Fruit fly (Drosophila melanogaster) whole organism, embryonic: Measurements from ENCODE around the gene RanGAP.

ENCODE experiments used
- Asciz ChIP-seq: fragments of 200-800 bp; sonication (Bioruptor generic); optimal IDR thresholded peaks from 2 replicates; lab custom pipeline; 2017; ENCODE audit warnings: missing biosample characterization, mild to moderate bottlenecking, missing genetic modification characterization, missing genetic modification reagents
- Atf-2 ChIP-seq: fragments of 200-800 bp; sonication (Bioruptor generic); optimal IDR thresholded peaks from 2 replicates; lab custom pipeline; 2016; ENCODE audit warnings: missing biosample characterization, missing genetic modification characterization
- C15 ChIP-seq: fragments of 200-800 bp; sonication (Bioruptor generic); IDR thresholded peaks from 3 replicates; pipeline ENCODE4 v1.3.6; 2022; ENCODE audit warnings: missing biosample characterization, missing genetic modification characterization
- CG1024 ChIP-seq: fragments of 200-800 bp; sonication (Bioruptor generic); IDR thresholded peaks from 2 replicates; pipeline ENCODE4 v1.3.6; 2022; ENCODE audit warnings: missing biosample characterization, missing genetic modification characterization
- CG10654 ChIP-seq: fragments of 200-800 bp; sonication (Bioruptor generic); optimal IDR thresholded peaks from 2 replicates; lab custom pipeline; 2016; ENCODE audit warnings: missing biosample characterization, missing genetic modification characterization
- CG11504 ChIP-seq: fragments of 200-800 bp; sonication (Bioruptor generic); optimal IDR thresholded peaks from 3 replicates; lab custom pipeline; 2019; ENCODE audit warnings: missing biosample characterization, mild to moderate bottlenecking, missing genetic modification characterization, moderate library complexity
- CG12104 ChIP-seq: fragments of 200-800 bp; sonication (Bioruptor generic); optimal IDR thresholded peaks from 3 replicates; lab custom pipeline; 2016; ENCODE audit warnings: missing biosample characterization, missing genetic modification characterization
- CG14014 ChIP-seq: fragments of 200-800 bp; sonication (Bioruptor generic); IDR thresholded peaks from 2 replicates; pipeline ENCODE4 v1.3.6; 2022; ENCODE audit warnings: missing biosample characterization, missing genetic modification characterization
- CG14050 ChIP-seq: fragments of 200-800 bp; sonication (Bioruptor generic); IDR thresholded peaks from 3 replicates; pipeline ENCODE4 v1.3.6; 2022; ENCODE audit warnings: missing biosample characterization, missing genetic modification characterization
- CG16779 ChIP-seq: fragments of 200-800 bp; sonication (Bioruptor generic); IDR thresholded peaks from 2 replicates; pipeline ENCODE4 v1.3.6; 2022; ENCODE audit warnings: missing biosample characterization, missing genetic modification characterization
- CG31441 ChIP-seq: fragments of 200-800 bp; sonication (Bioruptor generic); IDR thresholded peaks from 2 replicates; pipeline ENCODE4 v1.3.6; 2022; ENCODE audit warnings: missing biosample characterization, missing genetic modification characterization
- CG33557 ChIP-seq: fragments of 200-800 bp; sonication (Bioruptor generic); optimal IDR thresholded peaks from 2 replicates; lab custom pipeline; 2019; ENCODE audit warnings: missing biosample characterization, mild to moderate bottlenecking, missing genetic modification characterization, moderate library complexity
- CG34224 ChIP-seq: fragments of 200-800 bp; sonication (Bioruptor generic); IDR thresholded peaks from 3 replicates; pipeline ENCODE4 v1.3.6; 2022; ENCODE audit warnings: missing biosample characterization, missing genetic modification characterization; ENCODE audit not compliant: partially characterized antibody
- CG7839 ChIP-seq: fragments of 200-800 bp; sonication (Bioruptor generic); optimal IDR thresholded peaks from 3 replicates; lab custom pipeline; 2018; ENCODE audit warnings: missing biosample characterization, mild to moderate bottlenecking, missing genetic modification characterization, moderate library complexity
- CG8359 ChIP-seq: fragments of 200-800 bp; sonication (Bioruptor generic); optimal IDR thresholded peaks from 2 replicates; lab custom pipeline; 2017; ENCODE audit warnings: missing biosample characterization, mild to moderate bottlenecking, missing genetic modification characterization, borderline replicate concordance
- CG8765 ChIP-seq: fragments of 200-800 bp; sonication (Bioruptor generic); IDR thresholded peaks from 2 replicates; pipeline ENCODE4 v1.3.6; 2022; ENCODE audit warnings: missing biosample characterization, missing genetic modification characterization
- CG9215 ChIP-seq: fragments of 200-800 bp; sonication (Bioruptor generic); IDR thresholded peaks from 2 replicates; pipeline ENCODE4 v1.3.6; 2022; ENCODE audit warnings: missing biosample characterization, missing genetic modification characterization
- Deaf1 ChIP-seq: fragments of 200-800 bp; optimal IDR thresholded peaks from 3 replicates; lab custom pipeline; 2019; ENCODE audit warnings: missing biosample characterization, mild to moderate bottlenecking, missing genetic modification characterization, moderate library complexity
- Doc2 ChIP-seq: fragments of 200-800 bp; sonication (Bioruptor generic); IDR thresholded peaks from 2 replicates; pipeline ENCODE4 v1.3.6; 2022; ENCODE audit warnings: missing biosample characterization, missing genetic modification characterization
- Dp ChIP-seq: fragments of 200-800 bp; sonication (Bioruptor generic); optimal IDR thresholded peaks from 2 replicates; lab custom pipeline; 2018; ENCODE audit warnings: missing biosample characterization, mild to moderate bottlenecking, missing genetic modification characterization, moderate library complexity
- E2f1 ChIP-seq: fragments of 200-800 bp; sonication (Bioruptor generic); IDR thresholded peaks from 2 replicates; pipeline ENCODE4 v1.3.6; 2022; ENCODE audit warnings: missing biosample characterization, missing genetic modification characterization
- H2.0 ChIP-seq: fragments of 200-800 bp; sonication (Bioruptor generic); IDR thresholded peaks from 2 replicates; pipeline ENCODE4 v1.3.6; 2022; ENCODE audit warnings: missing biosample characterization, missing genetic modification characterization
- Hr3 ChIP-seq: fragments of 200-800 bp; sonication (Bioruptor generic); optimal IDR thresholded peaks from 3 replicates; lab custom pipeline; 2016; ENCODE audit warnings: missing biosample characterization, missing genetic modification characterization
- MTF-1 ChIP-seq: fragments of 200-800 bp; sonication (Bioruptor generic); optimal IDR thresholded peaks from 2 replicates; lab custom pipeline; 2018; ENCODE audit warnings: missing biosample characterization, mild to moderate bottlenecking, missing genetic modification characterization, borderline replicate concordance
- Mad ChIP-seq: fragments of 200-800 bp; sonication (Bioruptor generic); optimal IDR thresholded peaks from 2 replicates; lab custom pipeline; 2016; ENCODE audit warnings: missing biosample characterization, missing genetic modification characterization
- NK7.1 ChIP-seq: fragments of 200-800 bp; sonication (Bioruptor generic); optimal IDR thresholded peaks from 3 replicates; lab custom pipeline; 2016; ENCODE audit warnings: missing biosample characterization, missing genetic modification characterization
- Nf-YA ChIP-seq: fragments of 200-800 bp; sonication (Bioruptor generic); IDR thresholded peaks from 2 replicates; pipeline ENCODE4 v1.3.6; 2022; ENCODE audit warnings: missing biosample characterization, missing genetic modification characterization
- NfI ChIP-seq: fragments of 200-800 bp; sonication (Bioruptor generic); optimal IDR thresholded peaks from 3 replicates; lab custom pipeline; 2018; ENCODE audit warnings: missing biosample characterization, mild to moderate bottlenecking, missing genetic modification characterization, moderate library complexity
- Optix ChIP-seq: fragments of 200-800 bp; sonication (Bioruptor generic); IDR thresholded peaks from 3 replicates; pipeline ENCODE4 v1.3.6; 2022; ENCODE audit warnings: missing biosample characterization, missing genetic modification characterization
- Sry-β ChIP-seq: fragments of 200-800 bp; sonication (Bioruptor generic); optimal IDR thresholded peaks from 2 replicates; lab custom pipeline; 2018; ENCODE audit warnings: missing biosample characterization, mild to moderate bottlenecking, missing genetic modification characterization, moderate library complexity
- Sry-δ ChIP-seq: fragments of 200-800 bp; sonication (Bioruptor generic); optimal IDR thresholded peaks from 2 replicates; lab custom pipeline; 2016; ENCODE audit warnings: missing biosample characterization, missing genetic modification characterization
- ab ChIP-seq: fragments of 200-800 bp; sonication (Bioruptor generic); optimal IDR thresholded peaks from 2 replicates; lab custom pipeline; 2016; ENCODE audit warnings: missing biosample characterization, missing genetic modification characterization
- amos ChIP-seq: fragments of 200-800 bp; sonication (Bioruptor generic); IDR thresholded peaks from 2 replicates; pipeline ENCODE4 v1.3.6; 2022; ENCODE audit warnings: missing biosample characterization, missing genetic modification characterization; ENCODE audit not compliant: partially characterized antibody
- bigmax ChIP-seq: fragments of 200-800 bp; sonication (Bioruptor generic); optimal IDR thresholded peaks from 2 replicates; lab custom pipeline; 2018; ENCODE audit warnings: missing biosample characterization, mild to moderate bottlenecking, missing genetic modification characterization
- caup ChIP-seq: fragments of 200-800 bp; sonication (Bioruptor generic); optimal IDR thresholded peaks from 3 replicates; lab custom pipeline; 2017; ENCODE audit warnings: missing biosample characterization, mild to moderate bottlenecking, missing genetic modification characterization, moderate library complexity; ENCODE audit not compliant: severe bottlenecking
- da ChIP-seq: fragments of 200-800 bp; sonication (Bioruptor generic); optimal IDR thresholded peaks from 2 replicates; lab custom pipeline; 2016; ENCODE audit warnings: missing biosample characterization, missing genetic modification characterization
- dmrt99B ChIP-seq: fragments of 200-800 bp; sonication (Bioruptor generic); optimal IDR thresholded peaks from 2 replicates; lab custom pipeline; 2018; ENCODE audit warnings: missing biosample characterization, mild to moderate bottlenecking, missing genetic modification characterization, moderate library complexity
- emc ChIP-seq: fragments of 200-800 bp; sonication (Bioruptor generic); optimal IDR thresholded peaks from 2 replicates; lab custom pipeline; 2016; ENCODE audit warnings: missing biosample characterization, missing genetic modification characterization
- gcm2 ChIP-seq: fragments of 200-800 bp; sonication (Bioruptor generic); optimal IDR thresholded peaks from 2 replicates; lab custom pipeline; 2016; ENCODE audit warnings: missing biosample characterization, missing genetic modification characterization
- gsb ChIP-seq: fragments of 200-800 bp; sonication (Bioruptor generic); IDR thresholded peaks from 2 replicates; pipeline ENCODE4 v1.3.6; 2022; ENCODE audit warnings: missing biosample characterization, missing genetic modification characterization
- otp ChIP-seq: fragments of 200-800 bp; sonication (Bioruptor generic); IDR thresholded peaks from 3 replicates; pipeline ENCODE4, ENCODE4 v1.3.6; 2022; ENCODE audit warnings: missing biosample characterization, missing genetic modification characterization
- pb ChIP-seq: fragments of 200-800 bp; sonication (Bioruptor generic); optimal IDR thresholded peaks from 3 replicates; lab custom pipeline; 2016; ENCODE audit warnings: missing biosample characterization, missing genetic modification characterization
- ranshi ChIP-seq: fragments of 200-800 bp; sonication (Bioruptor generic); IDR thresholded peaks from 2 replicates; pipeline ENCODE4 v1.3.6; 2022; ENCODE audit warnings: missing biosample characterization, missing genetic modification characterization
- row ChIP-seq: fragments of 200-800 bp; sonication (Bioruptor generic); IDR thresholded peaks from 3 replicates; pipeline ENCODE4 v1.3.6; 2022; ENCODE audit warnings: missing biosample characterization, missing genetic modification characterization
- sd ChIP-seq: fragments of 200-800 bp; sonication (Bioruptor generic); optimal IDR thresholded peaks from 3 replicates; lab custom pipeline; 2018; ENCODE audit warnings: missing biosample characterization, mild to moderate bottlenecking, missing genetic modification characterization, moderate library complexity
- so ChIP-seq: fragments of 200-800 bp; sonication (Bioruptor generic); IDR thresholded peaks from 3 replicates; pipeline ENCODE4 v1.3.6; 2022; ENCODE audit warnings: missing biosample characterization, missing genetic modification characterization
- sr ChIP-seq: fragments of 200-800 bp; sonication (Bioruptor generic); IDR thresholded peaks from 3 replicates; pipeline ENCODE4 v1.3.6; 2022; ENCODE audit warnings: missing biosample characterization, missing genetic modification characterization
- tx ChIP-seq: fragments of 200-800 bp; sonication (Bioruptor generic); optimal IDR thresholded peaks from 2 replicates; lab custom pipeline; 2016; ENCODE audit warnings: missing biosample characterization, missing genetic modification characterization
- vnd ChIP-seq: fragments of 200-800 bp; sonication (Bioruptor generic); IDR thresholded peaks from 3 replicates; pipeline ENCODE4 v1.3.6; 2022; ENCODE audit warnings: missing biosample characterization, missing genetic modification characterization; ENCODE audit not compliant: partially characterized antibody
- wek ChIP-seq: fragments of 200-800 bp; sonication (Bioruptor generic); optimal IDR thresholded peaks from 3 replicates; lab custom pipeline; 2018; ENCODE audit warnings: missing biosample characterization, mild to moderate bottlenecking, missing genetic modification characterization, moderate library complexity

RanGAP gene

DNA sequence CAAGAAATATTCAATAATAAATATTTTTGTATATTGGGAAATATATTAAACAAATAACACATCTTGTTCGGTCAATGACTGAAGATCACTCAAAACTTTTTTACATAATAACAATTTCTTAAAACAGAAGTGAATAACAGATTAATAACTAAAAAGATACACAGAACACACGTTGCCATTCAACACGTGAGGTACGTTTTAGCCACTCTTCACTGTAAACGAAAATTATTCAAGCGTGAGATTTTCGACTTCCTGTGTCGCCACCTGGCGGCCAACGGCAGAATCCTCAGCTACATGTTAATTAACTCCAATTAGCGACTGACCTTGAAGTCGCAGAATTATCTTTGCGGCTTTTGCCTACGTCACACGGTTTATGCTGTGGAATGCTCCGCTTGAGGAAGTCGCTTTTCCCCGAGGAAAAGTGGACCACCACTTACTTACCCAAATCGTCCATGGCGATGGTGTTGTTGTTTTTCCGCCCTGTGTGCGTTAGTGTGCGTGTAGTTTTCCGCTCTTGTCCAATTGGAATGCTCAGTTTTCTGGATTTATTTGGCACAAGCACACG lies 15.9 kb upstream of the RanGAP start (continued):
- TF ChIP-seq Sry-δ (GFP tag; lab: Kevin White, UChicago) = no peak
- TF ChIP-seq Atf-2 (GFP tag; lab: Kevin White, UChicago) = peak; percentile 40
- TF ChIP-seq CG1024 = no peak
- peak; percentile 37 for TF ChIP-seq gcm2 (GFP tag; lab: Kevin White, UChicago)
- TF ChIP-seq CG8765 (GFP tag; lab: Robert Waterston, UW) = peak; percentile 20; the same call in 1 of the 2 replicates
- no peak for TF ChIP-seq CG16779
- TF ChIP-seq sr (GFP tag; lab: Robert Waterston, UW) = no peak
- peak; percentile 11 for TF ChIP-seq CG8359
- 0 out of 3 replicates have a peak, but pooled peaks have one; percentile 7 for TF ChIP-seq Optix (GFP tag; lab: Robert Waterston, UW)
- peak; percentile 66 for TF ChIP-seq NfI (GFP tag; lab: Kevin White, UChicago)
- TF ChIP-seq tx (GFP tag; lab: Kevin White, UChicago) = no peak
- TF ChIP-seq MTF-1 (GFP tag; lab: Kevin White, UChicago) = peak; percentile 53
- no peak for TF ChIP-seq bigmax (GFP tag; lab: Kevin White, UChicago)
- TF ChIP-seq CG34224 = no peak
- peak; percentile 50 for TF ChIP-seq caup (GFP tag; lab: Kevin White, UChicago)
- TF ChIP-seq Nf-YA (GFP tag; lab: Robert Waterston, UW) = peak; percentile 39; the same call in 1 of the 2 replicates
- TF ChIP-seq C15 (GFP tag; lab: Robert Waterston, UW) = no peak
- peak; percentile 54; the same call in 1 of the 2 replicates for TF ChIP-seq CG9215 (GFP tag; lab: Robert Waterston, UW)
- peak; percentile 70 for TF ChIP-seq sd (tag; lab: Kevin White, UChicago)
- TF ChIP-seq ab (GFP tag; lab: Kevin White, UChicago) = no peak
- peak; percentile 55 for TF ChIP-seq Hr3 (GFP tag; lab: Kevin White, UChicago)
- peak; percentile 42 for TF ChIP-seq CG12104
- TF ChIP-seq CG14050 = peak; percentile 62; the same call in 2 of the 3 replicates
- TF ChIP-seq NK7.1 = no peak
- TF ChIP-seq pb = peak; percentile 59
- peak; percentile 32 for TF ChIP-seq Asciz (GFP tag; lab: Kevin White, UChicago)
- peak; percentile 28 for TF ChIP-seq Mad
- peak; percentile 74 for TF ChIP-seq CG31441 (GFP tag; lab: Robert Waterston, UW)
- TF ChIP-seq CG33557 = peak; percentile 39
- TF ChIP-seq so (GFP tag; lab: Robert Waterston, UW) = 0 out of 3 replicates have a peak, but pooled peaks have one; percentile 32
- TF ChIP-seq Deaf1 = peak; percentile 44
- TF ChIP-seq da (GFP tag; lab: Kevin White, UChicago) = no peak
- no peak for TF ChIP-seq amos (GFP tag; lab: Robert Waterston, UW)
- TF ChIP-seq wek (GFP tag; lab: Kevin White, UChicago) = no peak
- TF ChIP-seq emc = no peak
- peak; percentile 78 for TF ChIP-seq dmrt99B (tag; lab: Kevin White, UChicago)
- TF ChIP-seq CG10654 (GFP tag; lab: Kevin White, UChicago) = peak; percentile 35
- TF ChIP-seq H2.0 (GFP tag; lab: Robert Waterston, UW) = peak; percentile 71
- TF ChIP-seq ranshi = peak; percentile 73
- TF ChIP-seq Doc2 (GFP tag; lab: Robert Waterston, UW) = no peak
- peak; percentile 74 for TF ChIP-seq CG14014 (GFP tag; lab: Robert Waterston, UW)
- no peak for TF ChIP-seq vnd (GFP tag; lab: Robert Waterston, UW)
- peak; percentile 69 for TF ChIP-seq E2f1
- peak; percentile 82 for TF ChIP-seq CG11504 (tag; lab: Kevin White, UChicago)
- TF ChIP-seq otp (GFP tag; lab: Robert Waterston, UW) = peak; percentile 94
- TF ChIP-seq Dp = no peak
- no peak for TF ChIP-seq Sry-β (GFP tag; lab: Kevin White, UChicago)
- no peak for TF ChIP-seq gsb (GFP tag; lab: Robert Waterston, UW)
- TF ChIP-seq row (GFP tag; lab: Robert Waterston, UW) = peak; percentile 87
- peak; percentile 77 for TF ChIP-seq CG7839 (tag; lab: Kevin White, UChicago)
